Fruit fly (Drosophila melanogaster): ENCODE data around the gene CG2310.

The CG2310 gene

dm6 chr3R:29540948-29541741 lies 47.8 kb upstream of the CG2310 start (continued):
- TF ChIP-seq dmrt11E (tag; optimal IDR thresholded peaks at IDR 0.05) (peak; percentile 70), CG6765 (GFP tag; optimal IDR thresholded peaks at IDR 0.05) (no peak), CG10654 (GFP tag; optimal IDR thresholded peaks at IDR 0.05) (no peak), CG4730 (GFP tag; IDR thresholded peaks at IDR 0.05) (no peak), jigr1 (GFP tag; IDR thresholded peaks at IDR 0.05) (no peak), CG30431 (GFP tag; optimal IDR thresholded peaks at IDR 0.05) (no peak), bsh (GFP tag; optimal IDR thresholded peaks at IDR 0.05) (peak in 1 of 2 experiments; percentile 34), Optix (GFP tag; IDR thresholded peaks at IDR 0.05) (no peak), CG3847 (GFP tag; IDR thresholded peaks at IDR 0.05) (no peak), Camta (GFP tag; optimal IDR thresholded peaks at IDR 0.05) (no peak), CG31365 (tag; optimal IDR thresholded peaks at IDR 0.05) (no peak), CG15479 (GFP tag; optimal IDR thresholded peaks at IDR 0.05) (no peak), CG2712 (tag; optimal IDR thresholded peaks at IDR 0.05) (peak; percentile 58), CG12942 (GFP tag; optimal IDR thresholded peaks at IDR 0.05) (no peak), nmo (GFP tag; optimal IDR thresholded peaks at IDR 0.05) (peak; percentile 20), HLH3B (GFP tag; IDR thresholded peaks at IDR 0.05) (no peak), CG4404 (GFP tag; IDR thresholded peaks at IDR 0.05) (peak; percentile 66), Vsx1 (GFP tag; optimal IDR thresholded peaks at IDR 0.05) (no peak), CG6175 (GFP tag; IDR thresholded peaks at IDR 0.05) (no peak), Opbp (GFP tag; IDR thresholded peaks at IDR 0.05; ENCODE audit: partially characterized antibody) (no peak), Drgx (GFP tag; IDR thresholded peaks at IDR 0.05) (no peak), chif (GFP tag; optimal IDR thresholded peaks at IDR 0.05) (peak in 1 of 2 experiments; percentile 17), seq (GFP tag; IDR thresholded peaks at IDR 0.05) (no peak), CG12659 (GFP tag; optimal IDR thresholded peaks at IDR 0.05) (no peak), CG11093 (GFP tag; IDR thresholded peaks at IDR 0.05) (no peak), Side (GFP tag; optimal IDR thresholded peaks at IDR 0.05) (no peak), CG15696 (tag; optimal IDR thresholded peaks at IDR 0.05) (peak; percentile 70), dysf (GFP tag; IDR thresholded peaks at IDR 0.05) (no peak), H15 (GFP tag; IDR thresholded peaks at IDR 0.05) (no peak), CG9727 (GFP tag; optimal IDR thresholded peaks at IDR 0.05) (peak; percentile 71), CG17568 (GFP tag; optimal IDR thresholded peaks at IDR 0.05) (no peak), B-H2 (GFP tag; optimal IDR thresholded peaks at IDR 0.05) (no peak), CG17912 (GFP tag; optimal IDR thresholded peaks at IDR 0.05) (no peak), CG6791 (GFP tag; IDR thresholded peaks at IDR 0.05; ENCODE audit: partially characterized antibody) (no peak), YL-1 (GFP tag; optimal IDR thresholded peaks at IDR 0.05) (no peak), CG17361 (GFP tag; IDR thresholded peaks at IDR 0.05) (peak; percentile 29; the same call in 1 of the 3 replicates), vvl (GFP tag; IDR thresholded peaks at IDR 0.05) (no peak), CG10565 (GFP tag; optimal IDR thresholded peaks at IDR 0.05) (no peak), CG6272 (GFP tag; IDR thresholded peaks at IDR 0.05) (no peak), Gsc (GFP tag; IDR thresholded peaks at IDR 0.05) (no peak), CG10147 (GFP tag; optimal IDR thresholded peaks at IDR 0.05) (no peak), MBD-R2 (GFP tag; IDR thresholded peaks at IDR 0.05) (no peak), CG31224 (GFP tag; IDR thresholded peaks at IDR 0.05) (no peak), row (GFP tag; IDR thresholded peaks at IDR 0.05) (peak; percentile 47; the same call in 2 of the 3 replicates), CG17328 (GFP tag; IDR thresholded peaks at IDR 0.05) (0 out of 2 replicates have a peak, but pooled peaks have one; percentile 26), CG4328 (GFP tag; optimal IDR thresholded peaks at IDR 0.05) (no peak), jumu (GFP tag; optimal IDR thresholded peaks at IDR 0.05) (no peak), Stat92E (GFP tag; optimal IDR thresholded peaks at IDR 0.05) (no peak), CG10979 (tag; optimal IDR thresholded peaks at IDR 0.05) (peak; percentile 71), CG2120 (GFP tag; optimal IDR thresholded peaks at IDR 0.05) (no peak)
